Worm (Caenorhabditis elegans): ENCODE data around the gene acly-1.

- TF ChIP-seq Y105C5A.15 (GFP tag; IDR thresholded peaks at IDR 0.05), result no peak
- TF ChIP-seq ZK546.5 (tag; optimal IDR thresholded peaks at IDR 0.05), result no peak
- no peak for TF ChIP-seq dmd-6 (GFP tag; IDR thresholded peaks at IDR 0.05)
- no peak for TF ChIP-seq daf-19 (GFP tag; conservative IDR thresholded peaks at IDR 0.05)
- no peak for TF ChIP-seq ceh-82 (tag; optimal IDR thresholded peaks at IDR 0.05)
- TF ChIP-seq nhr-76 (tag; optimal IDR thresholded peaks at IDR 0.05), result no peak
- TF ChIP-seq lin-1 (GFP tag; IDR thresholded peaks at IDR 0.05), result no peak
- no peak for TF ChIP-seq Y5F2A.4 (GFP tag; optimal IDR thresholded peaks at IDR 0.05)
- no peak for TF ChIP-seq nhr-237 (tag; optimal IDR thresholded peaks at IDR 0.05)
- no peak for TF ChIP-seq nhr-41 (GFP tag; IDR thresholded peaks at IDR 0.05)
- no peak for TF ChIP-seq nhr-28 (tag; optimal IDR thresholded peaks at IDR 0.05)
- TF ChIP-seq ceh-44 (GFP tag; IDR thresholded peaks at IDR 0.05), result no peak
- no peak for TF ChIP-seq nhr-48 (tag; optimal IDR thresholded peaks at IDR 0.05)
Observed at ce11 chrX:1521387-1521786, 42.0 kb downstream of the acly-1 start, which contains the start of gene toca-1.

All from whole organism, L4 larva.